Fruit fly (Drosophila melanogaster) whole organism, prepupa: ENCODE data around the gene CG31347.

Experiments
- Blimp-1 ChIP-seq: fragments of 200-800 bp; sonication (Bioruptor generic); optimal IDR thresholded peaks from 3 replicates; lab custom pipeline; 2017; ENCODE audit warnings: missing biosample characterization, missing genetic modification characterization, mild to moderate bottlenecking, moderate library complexity, missing genetic modification reagents
- CG10631 ChIP-seq: fragments of 200-800 bp; sonication (Bioruptor generic); optimal IDR thresholded peaks from 2 replicates; lab custom pipeline; 2016; ENCODE audit warnings: missing biosample characterization, missing genetic modification characterization
- CG11294 ChIP-seq: fragments of 200-800 bp; sonication (Bioruptor generic); IDR thresholded peaks from 2 replicates; pipeline ENCODE4 v1.3.6; 2022; ENCODE audit warnings: missing biosample characterization, missing genetic modification characterization
- CG11902 ChIP-seq: fragments of 200-800 bp; sonication (Bioruptor generic); optimal IDR thresholded peaks from 3 replicates; lab custom pipeline; 2016; ENCODE audit warnings: missing biosample characterization, missing genetic modification characterization
- CG15336 ChIP-seq: fragments of 200-800 bp; sonication (Bioruptor generic); IDR thresholded peaks from 2 replicates; pipeline ENCODE4 v1.3.6; 2022; ENCODE audit warnings: missing biosample characterization, missing genetic modification characterization
- CG1621 ChIP-seq: fragments of 200-800 bp; sonication (Bioruptor generic); optimal IDR thresholded peaks from 3 replicates; lab custom pipeline; 2018; ENCODE audit warnings: missing biosample characterization, mild to moderate bottlenecking, missing genetic modification characterization
- CG16779 ChIP-seq: fragments of 200-800 bp; sonication (Bioruptor generic); optimal IDR thresholded peaks from 3 replicates; lab custom pipeline; 2017; ENCODE audit warnings: missing biosample characterization, mild to moderate bottlenecking, missing genetic modification characterization
- CG31627 ChIP-seq: fragments of 200-800 bp; sonication (Bioruptor generic); optimal IDR thresholded peaks from 3 replicates; lab custom pipeline; 2016; ENCODE audit warnings: missing biosample characterization, missing genetic modification characterization
- CG34406 ChIP-seq: fragments of 200-800 bp; sonication (Bioruptor generic); optimal IDR thresholded peaks from 3 replicates; lab custom pipeline; 2016; ENCODE audit warnings: missing biosample characterization, missing genetic modification characterization
- CG3919 ChIP-seq: fragments of 200-800 bp; sonication (Bioruptor generic); optimal IDR thresholded peaks from 3 replicates; lab custom pipeline; 2016; ENCODE audit warnings: missing biosample characterization, missing genetic modification characterization
- CG4318 ChIP-seq: fragments of 200-800 bp; sonication (Bioruptor generic); optimal IDR thresholded peaks from 3 replicates; lab custom pipeline; 2017; ENCODE audit warnings: missing biosample characterization, mild to moderate bottlenecking, missing genetic modification characterization
- CG6163 ChIP-seq: fragments of 200-800 bp; sonication (Bioruptor generic); IDR thresholded peaks from 3 replicates; pipeline ENCODE4 v1.3.6; 2022; ENCODE audit warnings: missing biosample characterization, missing genetic modification characterization
- CG6276 ChIP-seq: fragments of 200-800 bp; sonication (Bioruptor generic); optimal IDR thresholded peaks from 2 replicates; lab custom pipeline; 2017; ENCODE audit warnings: missing biosample characterization, mild to moderate bottlenecking, missing genetic modification characterization
- CG6854 ChIP-seq: fragments of 200-800 bp; sonication (Bioruptor generic); optimal IDR thresholded peaks from 2 replicates; lab custom pipeline; 2017; ENCODE audit warnings: missing biosample characterization, mild to moderate bottlenecking, missing genetic modification characterization
- CG7368 ChIP-seq: fragments of 200-800 bp; sonication (Bioruptor generic); optimal IDR thresholded peaks from 3 replicates; lab custom pipeline; 2016; ENCODE audit warnings: missing biosample characterization, missing genetic modification characterization
- CG8119 ChIP-seq: fragments of 200-800 bp; sonication (Bioruptor generic); IDR thresholded peaks from 3 replicates; pipeline ENCODE4 v1.3.6; 2022; ENCODE audit warnings: missing biosample characterization, missing genetic modification characterization
- CG8319 ChIP-seq: fragments of 200-800 bp; sonication (Bioruptor generic); optimal IDR thresholded peaks from 3 replicates; lab custom pipeline; 2016; ENCODE audit warnings: missing biosample characterization, missing genetic modification characterization
- CG9139 ChIP-seq: fragments of 200-800 bp; sonication (Bioruptor generic); optimal IDR thresholded peaks from 3 replicates; lab custom pipeline; 2017; ENCODE audit warnings: missing biosample characterization, mild to moderate bottlenecking, missing genetic modification characterization
- Eip75B ChIP-seq: fragments of 200-800 bp; sonication (Bioruptor generic); optimal IDR thresholded peaks from 3 replicates; lab custom pipeline; 2016; ENCODE audit warnings: missing biosample characterization, missing genetic modification characterization
- Eip78C ChIP-seq: fragments of 200-800 bp; sonication (Bioruptor generic); peaks from one replicate; lab custom pipeline; 2016; ENCODE audit warnings: missing biosample characterization, missing genetic modification characterization
- Eip93F ChIP-seq: fragments of 200-800 bp; sonication (Bioruptor generic); optimal IDR thresholded peaks from 2 replicates; lab custom pipeline; 2016; ENCODE audit warnings: missing biosample characterization, mild to moderate bottlenecking, missing genetic modification characterization
- Ets21C ChIP-seq: fragments of 200-800 bp; sonication (Bioruptor generic); optimal IDR thresholded peaks from 3 replicates; lab custom pipeline; 2016; ENCODE audit warnings: missing biosample characterization, missing genetic modification characterization
- Ets96B ChIP-seq: fragments of 200-800 bp; optimal IDR thresholded peaks from 2 replicates; lab custom pipeline; 2019; ENCODE audit warnings: missing biosample characterization, mild to moderate bottlenecking, missing genetic modification characterization, moderate library complexity
- Gug ChIP-seq: fragments of 200-800 bp; sonication (Bioruptor generic); IDR thresholded peaks from 2 replicates; pipeline ENCODE4 v1.3.6; 2022; ENCODE audit warnings: missing biosample characterization, missing genetic modification characterization
- Hr38 ChIP-seq: sonication (Bioruptor generic); optimal IDR thresholded peaks from 2 replicates; lab custom pipeline; 2016; ENCODE audit warnings: missing biosample characterization, missing genetic modification characterization
- Met ChIP-seq: fragments of 200-800 bp; sonication (Bioruptor generic); optimal IDR thresholded peaks from 3 replicates; lab custom pipeline; 2016; ENCODE audit warnings: missing biosample characterization, missing genetic modification characterization
- OdsH ChIP-seq: fragments of 200-800 bp; sonication (Bioruptor generic); optimal IDR thresholded peaks from 3 replicates; lab custom pipeline; 2016; ENCODE audit warnings: missing biosample characterization, missing genetic modification characterization
- Smox ChIP-seq: fragments of 200-800 bp; sonication (Bioruptor generic); optimal IDR thresholded peaks from 3 replicates; lab custom pipeline; 2016; ENCODE audit warnings: missing biosample characterization, missing genetic modification characterization
- Sox102F ChIP-seq: fragments of 200-800 bp; sonication (Bioruptor generic); optimal IDR thresholded peaks from 2 replicates; lab custom pipeline; 2016; ENCODE audit warnings: missing biosample characterization, mild to moderate bottlenecking, missing genetic modification characterization
- Sox14 ChIP-seq: fragments of 200-800 bp; sonication (Bioruptor generic); optimal IDR thresholded peaks from 3 replicates; lab custom pipeline; 2016; ENCODE audit warnings: missing biosample characterization, missing genetic modification characterization
- Sox15 ChIP-seq: fragments of 200-800 bp; sonication (Bioruptor generic); optimal IDR thresholded peaks from 3 replicates; lab custom pipeline; 2016; ENCODE audit warnings: missing biosample characterization, missing genetic modification characterization
- achi ChIP-seq: fragments of 200-800 bp; sonication (Bioruptor generic); optimal IDR thresholded peaks from 3 replicates; lab custom pipeline; 2016; ENCODE audit warnings: missing biosample characterization, missing genetic modification characterization
- acj6 ChIP-seq: fragments of 200-800 bp; sonication (Bioruptor generic); optimal IDR thresholded peaks from 3 replicates; lab custom pipeline; 2016; ENCODE audit warnings: missing biosample characterization, missing genetic modification characterization
- dac ChIP-seq: fragments of 200-800 bp; sonication (Bioruptor generic); optimal IDR thresholded peaks from 2 replicates; lab custom pipeline; 2017; ENCODE audit warnings: missing biosample characterization, mild to moderate bottlenecking, missing genetic modification characterization
- dsx ChIP-seq: fragments of 200-800 bp; optimal IDR thresholded peaks from 3 replicates; lab custom pipeline; 2019; ENCODE audit warnings: missing biosample characterization, mild to moderate bottlenecking, missing genetic modification characterization, moderate library complexity; ENCODE audit not compliant: poor library complexity, severe bottlenecking
- eg ChIP-seq: fragments of 200-800 bp; sonication (Bioruptor generic); IDR thresholded peaks from 3 replicates; pipeline ENCODE4 v1.3.6; 2022; ENCODE audit warnings: missing biosample characterization, missing genetic modification characterization
- fd85E ChIP-seq: fragments of 200-800 bp; sonication (Bioruptor generic); optimal IDR thresholded peaks from 3 replicates; lab custom pipeline; 2016; ENCODE audit warnings: missing biosample characterization, missing genetic modification characterization
- fkh ChIP-seq: fragments of 200-800 bp; sonication (Bioruptor generic); optimal IDR thresholded peaks from 3 replicates; lab custom pipeline; 2017; ENCODE audit warnings: missing biosample characterization, mild to moderate bottlenecking, missing genetic modification characterization, moderate library complexity
- lz ChIP-seq: fragments of 200-800 bp; sonication (Bioruptor generic); optimal IDR thresholded peaks from 3 replicates; lab custom pipeline; 2016; ENCODE audit warnings: missing biosample characterization, missing genetic modification characterization
- net ChIP-seq: fragments of 200-800 bp; sonication (Bioruptor generic); optimal IDR thresholded peaks from 3 replicates; lab custom pipeline; 2016; ENCODE audit warnings: missing biosample characterization, missing genetic modification characterization
- salr ChIP-seq, 2 experiments: fragments of 200-800 bp; sonication (Bioruptor generic); optimal IDR thresholded peaks; 3 replicates each; lab custom pipeline; 2016 to 2018; ENCODE audit warnings: missing biosample characterization in 2 of 2, missing genetic modification characterization in 2 of 2, mild to moderate bottlenecking in 1 of 2
- spab ChIP-seq: fragments of 200-800 bp; sonication (Bioruptor generic); optimal IDR thresholded peaks from 2 replicates; lab custom pipeline; 2017; ENCODE audit warnings: missing biosample characterization, mild to moderate bottlenecking, missing genetic modification characterization, missing genetic modification reagents
- ss ChIP-seq, 2 experiments: fragments of 200-800 bp; sonication (Bioruptor generic); optimal IDR thresholded peaks; 2 replicates in 1 of 2; 3 replicates in 1 of 2; lab custom pipeline; 2017 to 2018; ENCODE audit warnings: mild to moderate bottlenecking in 2 of 2, missing biosample characterization in 2 of 2, missing genetic modification characterization in 2 of 2, moderate library complexity in 1 of 2
- svp ChIP-seq: fragments of 200-800 bp; sonication (Bioruptor generic); peaks from one replicate; lab custom pipeline; 2016; ENCODE audit warnings: missing biosample characterization, missing genetic modification characterization
- topi ChIP-seq: fragments of 200-800 bp; sonication (Bioruptor generic); optimal IDR thresholded peaks from 3 replicates; lab custom pipeline; 2016; ENCODE audit warnings: missing biosample characterization, missing genetic modification characterization
- vri ChIP-seq: fragments of 200-800 bp; sonication (Bioruptor generic); optimal IDR thresholded peaks from 3 replicates; lab custom pipeline; 2016; ENCODE audit warnings: missing biosample characterization, mild to moderate bottlenecking, missing genetic modification characterization

The CG31347 gene

dm6 chr3R:12692497-12692896 lies at the start of gene CG31347:
Gene CG31347, minus strand, starts transcription at chr3R:12692597.
- TF ChIP-seq CG6854 (GFP tag; lab: Kevin White, UChicago) (no peak), CG11902 (GFP tag; lab: Kevin White, UChicago) (no peak), CG4318 (GFP tag; lab: Kevin White, UChicago) (no peak), salr (GFP tag; optimal IDR thresholded peaks at IDR 0.05; lab: Kevin White, UChicago) (no peak), dac (GFP tag; lab: Kevin White, UChicago) (no peak), fd85E (GFP tag; lab: Kevin White, UChicago) (no peak), Eip93F (GFP tag; lab: Kevin White, UChicago) (no peak), CG6276 (GFP tag; lab: Kevin White, UChicago) (no peak), vri (GFP tag; lab: Kevin White, UChicago) (no peak), CG34406 (no peak), Eip78C (GFP tag; lab: Kevin White, UChicago) (no peak), spab (no peak), topi (GFP tag; lab: Kevin White, UChicago) (no peak), eg (GFP tag; lab: Robert Waterston, UW) (no peak), CG10631 (GFP tag; lab: Kevin White, UChicago) (no peak), CG1621 (tag; lab: Kevin White, UChicago) (no peak), CG6163 (GFP tag; lab: Robert Waterston, UW) (no peak), Hr38 (no peak), acj6 (GFP tag; lab: Kevin White, UChicago) (no peak), CG8319 (no peak)

dm6 chr3R:12739247-12739646 lies 46.9 kb upstream of the CG31347 start, which contains the start of gene Ugt37A2:
Gene Ugt37A2, plus strand, starts transcription at chr3R:12739642.
- no peak for TF ChIP-seq CG8119 (GFP tag; lab: Robert Waterston, UW)
- no peak for TF ChIP-seq net (GFP tag; lab: Kevin White, UChicago)
- no peak for TF ChIP-seq CG31627 (GFP tag; lab: Kevin White, UChicago)
- no peak for TF ChIP-seq lz (GFP tag; lab: Kevin White, UChicago)
- TF ChIP-seq Sox102F (GFP tag; lab: Kevin White, UChicago) = no peak
- no peak for TF ChIP-seq Hr38
- TF ChIP-seq Eip93F (GFP tag; lab: Kevin White, UChicago) = no peak
- no peak for TF ChIP-seq eg (GFP tag; lab: Robert Waterston, UW)
- TF ChIP-seq vri (GFP tag; lab: Kevin White, UChicago) = no peak
- no peak for TF ChIP-seq CG1621 (tag; lab: Kevin White, UChicago)
- TF ChIP-seq CG7368 (GFP tag; lab: Kevin White, UChicago) = no peak
- TF ChIP-seq ss (GFP tag; optimal IDR thresholded peaks at IDR 0.05; lab: Kevin White, UChicago) = no peak
- TF ChIP-seq CG11294 (GFP tag; lab: Robert Waterston, UW) = no peak
- TF ChIP-seq Ets21C (GFP tag; lab: Kevin White, UChicago) = no peak
- TF ChIP-seq svp (GFP tag; lab: Kevin White, UChicago) = no peak
- no peak for TF ChIP-seq OdsH
- TF ChIP-seq achi (GFP tag; lab: Kevin White, UChicago) = no peak

- TF ChIP-seq fkh (GFP tag; lab: Kevin White, UChicago) (no peak), vri (GFP tag; lab: Kevin White, UChicago) (no peak), Ets96B (tag; lab: Kevin White, UChicago) (peak; percentile 11), OdsH (peak; percentile 22), Eip75B (no peak), CG9139 (GFP tag; lab: Kevin White, UChicago) (no peak), dsx (no peak), CG16779 (no peak), CG11902 (GFP tag; lab: Kevin White, UChicago) (no peak), Gug (no peak), ss (GFP tag; optimal IDR thresholded peaks at IDR 0.05; lab: Kevin White, UChicago) (no peak), CG8319 (no peak), acj6 (GFP tag; lab: Kevin White, UChicago) (peak; percentile 27), Met (GFP tag; lab: Kevin White, UChicago) (peak; percentile 1), Sox14 (GFP tag; lab: Kevin White, UChicago) (peak; percentile 6), CG31627 (GFP tag; lab: Kevin White, UChicago) (peak; percentile 13), achi (GFP tag; lab: Kevin White, UChicago) (peak; percentile 5), dac (GFP tag; lab: Kevin White, UChicago) (no peak), CG15336 (GFP tag; lab: Robert Waterston, UW) (no peak), CG1621 (tag; lab: Kevin White, UChicago) (peak; percentile 23), Sox15 (no peak), Smox (GFP tag; lab: Kevin White, UChicago) (peak; percentile 8), CG3919 (GFP tag; lab: Kevin White, UChicago) (peak; percentile 42), Blimp-1 (GFP tag; lab: Kevin White, UChicago) (no peak), CG6163 (GFP tag; lab: Robert Waterston, UW) (peak; percentile 55; the same call in 1 of the 3 replicates)
Measured at dm6 chr3R:12727944-12728649, 35.7 kb upstream of the CG31347 start.
